Worm (Caenorhabditis elegans): ENCODE measurements around the gene nspg-12.

DNA sequence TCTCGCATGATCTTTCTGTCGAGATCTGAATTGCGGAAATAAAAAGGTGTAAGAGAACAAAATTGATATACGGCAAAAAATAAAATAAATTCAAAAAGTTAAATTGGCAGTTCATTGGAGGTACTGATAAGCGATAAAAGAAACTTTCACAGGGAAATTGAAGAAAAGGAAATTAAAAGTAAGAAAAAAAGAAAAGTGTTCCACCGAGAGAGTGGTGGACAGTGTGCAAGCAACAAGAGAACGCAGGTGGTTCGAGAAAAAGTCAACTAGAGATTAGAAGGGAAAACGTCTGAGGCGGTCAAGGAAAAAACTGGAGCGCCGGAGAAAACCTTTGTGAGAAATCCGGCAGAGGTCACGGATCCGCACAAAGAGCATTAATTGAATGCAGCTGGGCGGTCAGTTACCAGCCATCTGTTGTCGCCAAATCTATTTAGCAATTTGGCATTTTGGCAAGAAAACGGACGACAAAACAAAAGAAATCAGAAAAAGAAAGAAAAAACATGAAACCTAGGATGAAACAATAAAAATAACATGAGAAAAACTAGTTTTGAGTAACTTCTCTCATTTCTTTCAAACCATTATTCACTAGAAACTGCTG lies 13.6 kb upstream of the nspg-12 start, which contains the start of gene mtm-5:
- TF ChIP-seq flt-1 (GFP tag; IDR thresholded peaks at IDR 0.05): no peak
- TF ChIP-seq ztf-29 (GFP tag; IDR thresholded peaks at IDR 0.05): no peak
- no peak for TF ChIP-seq ztf-23 (GFP tag; IDR thresholded peaks at IDR 0.05)
- TF ChIP-seq T22C8.4 (GFP tag; IDR thresholded peaks at IDR 0.05): no peak
